Worm (Caenorhabditis elegans) whole organism, L1 larva: ENCODE measurements around the gene degt-1.

ENCODE experiments used
- pqm-1 ChIP-seq: sonication (generic microtip); optimal IDR thresholded peaks from 3 replicates; lab custom pipeline; 2017; ENCODE audit warnings: missing biosample characterization, missing genetic modification characterization
- skn-1 ChIP-seq: fragments of 150-350 bp; optimal IDR thresholded peaks from 2 replicates; lab custom pipeline; 2014; ENCODE audit warnings: missing biosample characterization, missing genetic modification characterization
- zag-1 ChIP-seq: fragments of 150-350 bp; optimal IDR thresholded peaks from 2 replicates; lab custom pipeline; 2014; ENCODE audit warnings: missing biosample characterization, missing genetic modification characterization

DNA sequence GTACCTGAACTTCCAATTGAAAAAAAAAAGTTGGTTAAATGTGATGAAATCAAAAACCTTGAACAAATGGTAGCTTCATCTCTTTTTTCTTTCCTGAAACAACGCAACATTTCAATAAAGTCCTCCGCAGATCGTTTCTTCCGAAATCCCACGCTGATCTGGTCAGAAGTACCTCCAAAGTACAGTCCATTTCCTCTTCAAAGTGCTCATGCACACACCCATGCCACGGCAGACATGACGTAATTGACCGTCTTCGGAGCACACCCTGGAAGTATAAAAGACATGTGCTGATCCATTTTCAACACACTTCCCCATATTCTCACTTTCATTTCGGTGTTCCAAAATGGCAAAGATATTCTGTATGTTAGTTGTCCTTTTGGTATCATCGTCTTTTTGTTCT is 36.2 kb upstream of the degt-1 start, which contains the start of gene C35A5.10:
- no peak for TF ChIP-seq pqm-1 (tag; lab: Kevin White, UChicago)
- TF ChIP-seq skn-1 (tag; lab: Kevin White, UChicago): no peak
- no peak for TF ChIP-seq zag-1 (tag; lab: Kevin White, UChicago)
